Worm (Caenorhabditis elegans) whole organism, early embryonic: ENCODE results near the gene sdz-16.

ENCODE experiments used
- aly-1 ChIP-seq: sonication (generic microtip); optimal IDR thresholded peaks from 2 replicates; lab custom pipeline; 2016; ENCODE audit warnings: missing genetic modification characterization, missing compliant biosample characterization
- ama-1 ChIP-seq: fragments of 150-350 bp; optimal IDR thresholded peaks from 2 replicates; lab custom pipeline; 2014
- ceh-13 ChIP-seq: fragments of 200-800 bp; sonication (Bioruptor generic); optimal IDR thresholded peaks from 2 replicates; lab custom pipeline; 2018; ENCODE audit warnings: mild to moderate bottlenecking, missing genetic modification characterization, missing compliant biosample characterization
- ceh-36 ChIP-seq: sonication (generic microtip); optimal IDR thresholded peaks from 2 replicates; lab custom pipeline; 2016; ENCODE audit warnings: missing genetic modification characterization, inconsistent platforms, missing compliant biosample characterization
- flt-1 ChIP-seq: fragments of 200-800 bp; sonication (Bioruptor generic); IDR thresholded peaks from 2 replicates; pipeline ENCODE4 v1.3.6; 2022; ENCODE audit warnings: missing genetic modification characterization, missing compliant biosample characterization
- hmbx-1 ChIP-seq: sonication (generic microtip); optimal IDR thresholded peaks from 2 replicates; lab custom pipeline; 2016; ENCODE audit warnings: mild to moderate bottlenecking, missing genetic modification characterization, missing compliant biosample characterization
- hnd-1 ChIP-seq: sonication (generic microtip); optimal IDR thresholded peaks from 2 replicates; lab custom pipeline; 2016; ENCODE audit warnings: missing genetic modification characterization, missing compliant biosample characterization
- pes-1 ChIP-seq: fragments of 200-800 bp; sonication (Bioruptor generic); IDR thresholded peaks from 2 replicates; pipeline ENCODE4 v1.3.6; 2022; ENCODE audit warnings: missing genetic modification reagents, missing genetic modification characterization, missing compliant biosample characterization
- scrt-1 ChIP-seq: fragments of 200-800 bp; sonication (Bioruptor generic); IDR thresholded peaks from 2 replicates; pipeline ENCODE4 v1.3.6; 2022; ENCODE audit warnings: missing genetic modification characterization, missing compliant biosample characterization
- tra-4 ChIP-seq: sonication (generic microtip); optimal IDR thresholded peaks from 2 replicates; lab custom pipeline; 2017; ENCODE audit warnings: missing genetic modification characterization, missing compliant biosample characterization

ce11 chrV:17350093-17350492 is 22.3 kb upstream of the sdz-16 start, which contains the start of gene lsy-27:
- TF ChIP-seq aly-1 (tag; lab: Kevin White, UChicago) = no peak
- TF ChIP-seq hmbx-1 = no peak
- TF ChIP-seq ama-1 = no peak
- TF ChIP-seq flt-1 = no peak
- TF ChIP-seq hnd-1 = no peak
- no peak for TF ChIP-seq pes-1 (GFP tag; lab: Robert Waterston, UW)
- TF ChIP-seq ceh-36 = no peak
- no peak for TF ChIP-seq scrt-1
- no peak for TF ChIP-seq tra-4
- TF ChIP-seq ceh-13 (GFP tag; lab: Kevin White, UChicago) = no peak
